Worm (Caenorhabditis elegans): ENCODE measurements around the gene F07A11.1.
A peak's percentile ranks its signal among the peaks of the same experiment; 100 is the strongest.

The F07A11.1 gene

DNA sequence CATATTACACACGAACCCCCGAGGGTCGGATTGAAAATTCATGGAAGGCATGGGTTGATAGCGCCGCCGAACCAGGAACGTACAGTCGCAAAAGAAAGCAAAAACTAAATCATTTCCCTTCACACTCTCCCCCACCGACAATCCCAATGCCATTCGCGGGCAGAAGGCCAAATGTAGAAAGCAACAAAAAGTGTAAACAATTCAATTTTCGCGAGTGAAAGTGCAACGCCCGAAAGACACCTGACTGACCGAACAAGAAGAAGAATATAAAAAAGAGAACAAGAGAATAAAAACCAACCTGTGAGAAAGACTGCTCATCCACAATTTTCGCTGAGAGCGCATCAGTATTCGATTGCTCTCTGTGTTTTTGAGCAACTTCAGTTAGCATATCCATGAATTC is 25.8 kb upstream of the F07A11.1 start:
- TF ChIP-seq nfya-1 (tag; optimal IDR thresholded peaks at IDR 0.05; ENCODE audit: insufficient read depth) (peak; percentile 35), ceh-16 (tag; optimal IDR thresholded peaks at IDR 0.05) (no peak), fkh-2 (tag; optimal IDR thresholded peaks at IDR 0.05) (no peak), R02D3.7 (tag; optimal IDR thresholded peaks at IDR 0.05) (peak; percentile 16), nhr-25 (tag; optimal IDR thresholded peaks at IDR 0.05) (peak; percentile 94), pha-4 (tag; optimal IDR thresholded peaks at IDR 0.05) (peak; percentile 67), nhr-77 (tag; optimal IDR thresholded peaks at IDR 0.05) (no peak), ama-1 (optimal IDR thresholded peaks at IDR 0.05) (peak; percentile 72), egl-27 (tag; optimal IDR thresholded peaks at IDR 0.05) (peak; percentile 25), ceh-9 (tag; optimal IDR thresholded peaks at IDR 0.05) (no peak), zag-1 (tag; optimal IDR thresholded peaks at IDR 0.05) (no peak), lin-15B (tag; optimal IDR thresholded peaks at IDR 0.05) (no peak), nhr-23 (tag; optimal IDR thresholded peaks at IDR 0.05) (peak; percentile 38), nhr-11 (tag; optimal IDR thresholded peaks at IDR 0.05) (no peak)

DNA sequence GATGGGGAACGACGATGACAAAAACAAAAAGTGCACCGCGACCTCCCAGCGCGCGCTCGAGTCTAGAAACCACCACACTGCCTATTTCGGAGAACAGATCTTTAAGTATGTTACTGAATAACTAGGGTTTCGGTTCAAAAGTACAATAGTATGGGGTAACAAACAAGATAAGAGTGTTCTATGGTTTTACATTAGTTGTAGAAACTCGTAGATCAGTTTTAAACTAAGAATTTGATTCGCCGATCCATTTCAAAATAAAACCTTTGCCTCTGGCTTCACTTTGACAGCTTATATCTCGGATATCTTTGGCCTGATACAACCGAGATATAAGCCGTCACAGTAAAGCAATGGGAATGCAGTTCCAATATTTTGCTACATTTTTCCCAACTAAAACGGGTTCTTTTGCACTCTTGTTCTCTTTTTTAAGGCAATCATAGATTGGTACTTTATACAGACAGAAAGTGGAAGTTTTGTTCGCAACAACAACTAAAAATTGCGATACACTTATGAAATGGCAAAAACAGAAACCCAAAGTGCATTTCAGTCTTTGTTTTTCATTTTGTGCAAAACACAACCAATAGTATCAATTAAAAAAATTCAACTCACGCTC is 24.5 kb upstream of the F07A11.1 start:
- peak; percentile 88 for TF ChIP-seq nhr-23 (tag; optimal IDR thresholded peaks at IDR 0.05)
- TF ChIP-seq ceh-9 (tag; optimal IDR thresholded peaks at IDR 0.05), result no peak
- TF ChIP-seq ztf-11 (tag; optimal IDR thresholded peaks at IDR 0.05), result no peak
- no peak for TF ChIP-seq ztf-4 (tag; optimal IDR thresholded peaks at IDR 0.05)
- TF ChIP-seq elt-2 (tag; optimal IDR thresholded peaks at IDR 0.05), result no peak

DNA sequence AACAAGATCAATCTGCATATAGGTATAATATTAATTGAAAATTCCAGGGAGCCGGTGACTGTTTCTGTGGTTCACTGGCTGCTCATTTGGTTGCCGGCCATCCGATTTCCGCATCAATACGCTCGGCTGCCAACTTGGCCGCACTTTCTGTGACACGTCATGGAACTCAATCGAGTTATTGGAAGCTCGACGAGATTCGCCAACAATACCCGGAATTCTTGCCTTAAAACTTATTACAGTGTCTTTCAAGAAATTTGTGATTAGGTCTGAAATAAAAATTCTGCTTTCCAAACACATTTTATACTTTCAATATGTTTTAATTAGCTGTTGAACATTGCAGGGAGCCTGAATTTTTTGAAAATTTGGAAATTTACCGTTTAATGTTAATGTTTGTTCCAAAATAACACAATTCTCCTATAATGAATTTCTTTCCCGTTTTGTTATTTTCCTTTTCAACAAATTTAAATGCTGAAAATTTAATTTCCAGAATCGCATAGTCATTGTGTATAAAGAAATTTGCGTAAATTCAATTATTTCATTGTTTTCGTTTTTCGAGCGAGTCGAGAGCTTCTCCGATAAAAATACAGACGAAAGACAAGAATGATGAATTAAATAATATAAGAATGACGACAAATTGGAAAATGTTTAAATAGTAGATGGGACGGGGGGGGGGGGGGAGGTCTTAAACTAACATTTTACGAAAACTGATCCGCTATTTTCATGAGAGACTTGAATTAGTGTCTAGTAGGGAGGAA is 22.4 kb upstream of the F07A11.1 start:
- no peak for TF ChIP-seq elt-3 (tag; optimal IDR thresholded peaks at IDR 0.05)
- TF ChIP-seq nhr-11 (tag; optimal IDR thresholded peaks at IDR 0.05), result no peak
- TF ChIP-seq aly-2 (tag; optimal IDR thresholded peaks at IDR 0.05), result peak; percentile 88
- no peak for TF ChIP-seq hmg-11 (tag; optimal IDR thresholded peaks at IDR 0.05)
- TF ChIP-seq ceh-28 (tag; optimal IDR thresholded peaks at IDR 0.05), result peak; percentile 58
- peak; percentile 71 for TF ChIP-seq nhr-23 (tag; optimal IDR thresholded peaks at IDR 0.05)
- TF ChIP-seq zag-1 (tag; optimal IDR thresholded peaks at IDR 0.05), result no peak
- TF ChIP-seq ama-1 (optimal IDR thresholded peaks at IDR 0.05), result peak; percentile 47

DNA sequence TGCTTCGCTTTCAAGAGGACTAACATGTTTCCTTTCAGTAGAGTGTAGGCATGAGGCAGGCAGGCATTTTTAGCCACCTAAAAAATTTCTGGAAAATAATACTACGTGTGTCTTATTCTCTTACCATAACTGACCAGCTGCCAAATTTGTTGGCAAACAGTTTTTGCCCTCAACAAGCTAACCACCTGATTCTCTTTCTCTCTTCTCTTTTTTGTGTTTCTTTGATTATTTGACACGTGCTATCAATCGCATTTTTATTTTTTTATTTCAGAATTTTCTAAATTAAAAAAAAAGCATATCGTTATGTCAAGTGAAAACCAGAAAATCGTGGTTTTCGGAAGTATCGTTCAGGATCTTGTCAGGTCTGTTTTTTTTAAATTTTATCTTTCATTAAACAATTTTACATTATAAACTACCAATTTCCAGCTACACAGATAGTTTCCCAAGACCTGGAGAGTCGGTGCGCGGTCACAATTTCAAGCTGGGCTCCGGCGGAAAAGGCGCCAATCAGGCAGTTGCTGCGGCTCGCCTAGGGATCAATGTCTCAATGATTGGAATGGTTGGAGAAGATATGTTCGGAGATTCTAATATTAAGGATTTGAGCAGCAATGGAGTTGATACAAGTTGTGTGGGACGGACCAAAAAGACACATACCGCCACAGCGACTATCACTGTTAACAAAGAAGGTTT is 20.3 kb upstream of the F07A11.1 start, which contains the start of gene F07A11.5:
F07A11.5 (plus strand) TSS at position 267 of the 690 bp plus-strand sequence.
- TF ChIP-seq pha-4 (tag; optimal IDR thresholded peaks at IDR 0.05), result peak; percentile 9
- no peak for TF ChIP-seq lin-39 (tag; optimal IDR thresholded peaks at IDR 0.05)

DNA sequence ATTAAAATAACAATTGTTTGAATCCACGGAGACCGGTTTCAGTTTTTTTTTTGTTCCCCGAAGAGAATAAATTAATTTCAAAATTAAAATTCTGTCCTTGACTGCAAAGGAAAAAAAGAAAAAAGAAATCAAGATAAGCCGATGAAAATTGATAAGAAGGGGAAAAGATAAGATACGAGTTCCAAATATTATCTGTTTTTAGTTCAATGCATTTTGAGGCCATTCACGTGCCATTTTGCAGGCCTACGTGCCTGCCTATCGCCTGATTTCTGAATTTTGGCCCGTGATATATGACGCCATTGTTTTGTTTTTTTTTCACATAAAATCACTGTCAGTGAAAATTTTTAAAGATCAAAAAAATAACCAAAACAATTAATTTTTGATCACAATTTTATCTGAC is 19.5 kb upstream of the F07A11.1 start:
- peak; percentile 67 for TF ChIP-seq pqm-1 (tag; optimal IDR thresholded peaks at IDR 0.05)
- TF ChIP-seq fkh-2 (tag; optimal IDR thresholded peaks at IDR 0.05), result no peak
- TF ChIP-seq elt-1 (tag; optimal IDR thresholded peaks at IDR 0.05), result peak; percentile 90
- peak; percentile 14 to 84 (median 72) for TF ChIP-seq elt-3 (tag; optimal IDR thresholded peaks at IDR 0.05)
- peak; percentile 33 for TF ChIP-seq pha-4 (tag; optimal IDR thresholded peaks at IDR 0.05)
- TF ChIP-seq elt-2 (tag; optimal IDR thresholded peaks at IDR 0.05), result peak; percentile 94
- TF ChIP-seq nhr-12 (tag; optimal IDR thresholded peaks at IDR 0.05), result no peak

DNA sequence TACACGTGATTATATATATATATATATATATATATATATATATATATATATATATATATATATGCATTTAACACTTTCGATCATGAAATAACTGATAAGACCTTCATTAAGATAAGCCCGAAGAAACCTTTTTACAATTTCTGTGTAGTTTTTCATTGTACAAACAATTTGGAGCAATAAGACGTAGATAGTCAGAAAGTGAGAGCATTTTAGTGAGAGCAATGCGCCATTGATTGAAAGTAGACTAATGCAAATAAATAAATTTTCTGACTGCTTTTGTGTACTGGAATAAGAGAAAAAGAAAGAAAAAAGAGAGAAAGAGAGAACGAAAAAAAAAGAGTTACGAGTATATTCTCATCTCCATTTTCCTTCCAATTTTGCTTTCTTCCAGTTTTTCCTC is 12.7 kb upstream of the F07A11.1 start:
- TF ChIP-seq nhr-43 (tag; optimal IDR thresholded peaks at IDR 0.05; ENCODE audit: poor library complexity, severe bottlenecking) (no peak), lin-39 (tag; optimal IDR thresholded peaks at IDR 0.05) (no peak), pqm-1 (tag; optimal IDR thresholded peaks at IDR 0.05) (peak; percentile 67), nhr-23 (tag; optimal IDR thresholded peaks at IDR 0.05) (no peak), ceh-82 (tag; optimal IDR thresholded peaks at IDR 0.05) (no peak), unc-39 (tag; optimal IDR thresholded peaks at IDR 0.05) (no peak), elt-2 (tag; optimal IDR thresholded peaks at IDR 0.05) (peak; percentile 82), lsy-12 (tag; optimal IDR thresholded peaks at IDR 0.05) (no peak), nhr-67 (tag; optimal IDR thresholded peaks at IDR 0.05) (no peak), ceh-9 (tag; optimal IDR thresholded peaks at IDR 0.05) (no peak), pha-4 (tag; optimal IDR thresholded peaks at IDR 0.05) (peak; percentile 58)

Measured in whole organism, L3 larva.